Fruit fly (Drosophila melanogaster): ENCODE results near the gene CG31221.

The CG31221 gene

DNA sequence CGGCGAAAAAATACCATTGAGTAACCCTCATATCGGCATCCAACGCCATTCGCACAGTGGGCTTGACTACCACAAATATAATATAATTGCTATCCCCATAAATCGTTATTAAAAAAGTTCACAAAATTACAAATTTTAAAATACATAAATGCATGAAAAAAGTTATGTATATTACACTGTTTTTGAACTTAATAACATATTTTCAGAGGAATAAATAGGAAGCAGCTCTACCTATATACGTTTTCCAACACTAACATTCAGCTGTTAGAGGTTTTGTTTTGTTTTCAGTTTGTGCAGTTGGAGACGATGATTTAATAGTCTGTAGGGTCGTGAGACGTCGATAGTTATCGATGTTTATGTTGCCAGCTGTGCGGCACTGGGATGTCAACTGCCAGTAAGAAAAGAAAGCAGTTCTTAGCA lies 9.4 kb upstream of the CG31221 start, which contains the start of the genes Ino80 and Aptx (continued):
- TF ChIP-seq sim (GFP tag; IDR thresholded peaks at IDR 0.05) (peak; percentile 87; the same call in 1 of the 2 replicates), HmgD (GFP tag; optimal IDR thresholded peaks at IDR 0.05) (peak; percentile 50), sc (optimal IDR thresholded peaks at IDR 0.05) (no peak), sc (GFP tag; optimal IDR thresholded peaks at IDR 0.05) (peak; percentile 82), cad (GFP tag; optimal IDR thresholded peaks at IDR 0.05) (no peak), CG16779 (GFP tag; IDR thresholded peaks at IDR 0.05) (peak; percentile 72), CG4282 (GFP tag; optimal IDR thresholded peaks at IDR 0.05) (peak; percentile 95), tap (tag; optimal IDR thresholded peaks at IDR 0.05) (peak; percentile 83), scrt (GFP tag; optimal IDR thresholded peaks at IDR 0.05) (no peak), nau (GFP tag; optimal IDR thresholded peaks at IDR 0.05) (peak; percentile 38), org-1 (GFP tag; optimal IDR thresholded peaks at IDR 0.05) (peak; percentile 84), CG8359 (GFP tag; optimal IDR thresholded peaks at IDR 0.05; ENCODE audit: borderline replicate concordance) (peak; percentile 41), tgo (GFP tag; IDR thresholded peaks at IDR 0.05) (peak; percentile 94), kah (GFP tag; optimal IDR thresholded peaks at IDR 0.05) (peak; percentile 55), Hr39 (optimal IDR thresholded peaks at IDR 0.05) (no peak), Dad (GFP tag; optimal IDR thresholded peaks at IDR 0.05) (peak; percentile 91), Lim3 (GFP tag; IDR thresholded peaks at IDR 0.05) (peak; percentile 75), CG9797 (GFP tag; optimal IDR thresholded peaks at IDR 0.05) (peak; percentile 71), ci (GFP tag; IDR thresholded peaks at IDR 0.05) (peak; percentile 84), CG12219 (GFP tag; optimal IDR thresholded peaks at IDR 0.05) (peak; percentile 73), bigmax (GFP tag; optimal IDR thresholded peaks at IDR 0.05) (peak; percentile 54), CG10654 (GFP tag; optimal IDR thresholded peaks at IDR 0.05) (peak; percentile 95), vnd (GFP tag; IDR thresholded peaks at IDR 0.05; ENCODE audit: partially characterized antibody) (peak; percentile 93), Oaz (GFP tag; IDR thresholded peaks at IDR 0.05) (peak; percentile 81), tna (GFP tag; IDR thresholded peaks at IDR 0.05; ENCODE audit: partially characterized antibody) (peak; percentile 88), gfzf (GFP tag; optimal IDR thresholded peaks at IDR 0.05) (peak; percentile 77), unc-4 (GFP tag; IDR thresholded peaks at IDR 0.05; ENCODE audit: partially characterized antibody) (peak; percentile 86), CG15073 (GFP tag; optimal IDR thresholded peaks at IDR 0.05) (peak; percentile 73), CG4360 (GFP tag; IDR thresholded peaks at IDR 0.05) (peak; percentile 69; the same call in 1 of the 2 replicates), Sry-β (GFP tag; optimal IDR thresholded peaks at IDR 0.05) (peak; percentile 37), Kr (GFP tag; optimal IDR thresholded peaks at IDR 0.05) (no peak), corto (GFP tag; optimal IDR thresholded peaks at IDR 0.05) (peak; percentile 80), CG7745 (tag; optimal IDR thresholded peaks at IDR 0.05) (no peak), CG4328 (GFP tag; optimal IDR thresholded peaks at IDR 0.05) (peak; percentile 84), CG15601 (tag; optimal IDR thresholded peaks at IDR 0.05) (peak; percentile 86), CG5180 (GFP tag; optimal IDR thresholded peaks at IDR 0.05) (no peak), gcm2 (GFP tag; optimal IDR thresholded peaks at IDR 0.05) (peak; percentile 84), sob (GFP tag; IDR thresholded peaks at IDR 0.05) (peak; percentile 96), CG18011 (GFP tag; optimal IDR thresholded peaks at IDR 0.05) (peak; percentile 72), CrebB (tag; optimal IDR thresholded peaks at IDR 0.05) (peak; percentile 82), CkIIα-i1 (GFP tag; IDR thresholded peaks at IDR 0.05) (0 out of 2 replicates have a peak, but pooled peaks have one; percentile 42), seq (GFP tag; IDR thresholded peaks at IDR 0.05) (peak; percentile 91), lilli (GFP tag; optimal IDR thresholded peaks at IDR 0.05) (peak; percentile 97), grn (GFP tag; optimal IDR thresholded peaks at IDR 0.05) (peak; percentile 57), CG34422 (GFP tag; IDR thresholded peaks at IDR 0.05) (peak; percentile 96), row (GFP tag; IDR thresholded peaks at IDR 0.05) (peak; percentile 97), Pdp1 (GFP tag; optimal IDR thresholded peaks at IDR 0.05) (peak; percentile 91 to 92), dan (GFP tag; IDR thresholded peaks at IDR 0.05) (peak; percentile 71; the same call in 1 of the 2 replicates), Optix (GFP tag; IDR thresholded peaks at IDR 0.05) (peak; percentile 80; the same call in 2 of the 3 replicates), CG11085 (GFP tag; IDR thresholded peaks at IDR 0.05) (peak; percentile 90), CG33557 (GFP tag; optimal IDR thresholded peaks at IDR 0.05) (peak; percentile 89)

Measured in whole organism, embryonic.